Worm (Caenorhabditis elegans) whole organism, L4 larva: ENCODE data around the gene tag-342.
"Not testable (repeated sequence)": the region's sequence is repeated elsewhere in the genome, so short reads cannot be mapped to it uniquely, and the experiment has no call there.

Experiments
- F44E2.7 ChIP-seq: fragments of 200-800 bp; sonication (Bioruptor generic); IDR thresholded peaks from 2 replicates; pipeline ENCODE4 v2.1.2; 2022; ENCODE audit warnings: missing genetic modification characterization, missing compliant biosample characterization
- Y5F2A.4 ChIP-seq: fragments of 200-800 bp; sonication (Bioruptor generic); optimal IDR thresholded peaks from 2 replicates; lab custom pipeline; 2018; ENCODE audit warnings: mild to moderate bottlenecking, missing genetic modification characterization, missing compliant biosample characterization
- ama-1 ChIP-seq: fragments of 150-350 bp; optimal IDR thresholded peaks from 2 replicates; lab custom pipeline; 2014; ENCODE audit warnings: inconsistent platforms, mixed read lengths
- arid-1 ChIP-seq: fragments of 200-800 bp; sonication (Bioruptor generic); conservative IDR thresholded peaks from 2 replicates; pipeline ENCODE4 v1.3.6; 2022; ENCODE audit warnings: missing genetic modification reagents, missing genetic modification characterization, missing compliant biosample characterization
- ceh-28 ChIP-seq: fragments of 150-350 bp; optimal IDR thresholded peaks from 2 replicates; lab custom pipeline; 2014; ENCODE audit warnings: missing biosample characterization, missing genetic modification reagents, missing genetic modification characterization
- ceh-62 ChIP-seq: sonication (generic microtip); optimal IDR thresholded peaks from 2 replicates; lab custom pipeline; 2017; ENCODE audit warnings: missing biosample characterization, missing genetic modification characterization
- dmd-6 ChIP-seq: fragments of 200-800 bp; sonication (Bioruptor generic); IDR thresholded peaks from 2 replicates; pipeline ENCODE4 v1.3.6; 2022; ENCODE audit warnings: missing genetic modification reagents, missing genetic modification characterization, missing compliant biosample characterization
- hmg-1.1 ChIP-seq: fragments of 200-800 bp; sonication (Bioruptor generic); IDR thresholded peaks from 2 replicates; pipeline ENCODE4 v1.3.6; 2022; ENCODE audit warnings: missing genetic modification reagents, missing genetic modification characterization, missing compliant biosample characterization
- mdl-1 ChIP-seq, 2 experiments: fragments of 150-350 bp in 1 of 2; sonication (generic microtip) in 1 of 2; optimal IDR thresholded peaks; 2 replicates each; lab custom pipeline; 2014 to 2017; ENCODE audit warnings: missing biosample characterization in 2 of 2, missing genetic modification characterization in 2 of 2
- nhr-10 ChIP-seq: fragments of 150-350 bp; optimal IDR thresholded peaks from 2 replicates; lab custom pipeline; 2014; ENCODE audit warnings: missing biosample characterization, missing genetic modification characterization
- nhr-28 ChIP-seq: fragments of 150-350 bp; optimal IDR thresholded peaks from 2 replicates; lab custom pipeline; 2014; ENCODE audit warnings: missing biosample characterization, missing genetic modification characterization
- saeg-2 ChIP-seq: fragments of 200-800 bp; sonication (Bioruptor generic); IDR thresholded peaks from 2 replicates; pipeline ENCODE4 v1.3.6; 2022; ENCODE audit warnings: missing genetic modification reagents, missing genetic modification characterization, missing compliant biosample characterization
- skn-1 ChIP-seq: fragments of 150-350 bp; optimal IDR thresholded peaks from 2 replicates; lab custom pipeline; 2014; ENCODE audit warnings: missing biosample characterization, missing genetic modification characterization
- snpc-4 ChIP-seq: fragments of 150-350 bp; optimal IDR thresholded peaks from 2 replicates; lab custom pipeline; 2014; ENCODE audit warnings: missing biosample characterization, missing genetic modification characterization

DNA sequence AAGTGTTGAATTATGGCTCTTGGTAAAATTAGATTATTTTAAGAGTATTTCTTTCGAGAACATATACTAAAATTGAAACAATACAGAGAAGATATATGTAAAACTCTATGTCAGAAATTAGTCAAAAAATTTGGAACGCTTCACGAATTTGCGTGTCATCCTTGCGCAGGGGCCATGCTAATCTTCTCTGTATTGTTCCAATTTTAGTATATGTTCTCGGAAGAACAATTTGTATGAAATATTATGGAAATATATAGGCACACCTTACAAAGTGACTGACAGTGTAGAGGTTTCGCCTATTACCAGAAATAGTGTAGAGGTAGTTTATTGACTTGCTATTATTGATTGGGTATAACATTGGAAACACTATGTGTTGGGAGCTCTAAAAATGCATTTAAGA, 20.3 kb upstream of the tag-342 start:
- TF ChIP-seq saeg-2; snpc-4; dmd-6 (GFP tag; lab: Robert Waterston, UW); ceh-62; mdl-1 (tag; optimal IDR thresholded peaks at IDR 0.05; lab: Kevin White, UChicago); skn-1 (tag; lab: Kevin White, UChicago); hmg-1.1 (GFP tag; lab: Robert Waterston, UW); nhr-10 (tag; lab: Kevin White, UChicago); ceh-28 (tag; lab: Kevin White, UChicago); ama-1 (lab: Kevin White, UChicago); nhr-28 (tag; lab: Kevin White, UChicago); arid-1 (GFP tag; lab: Robert Waterston, UW); F44E2.7 (GFP tag; lab: Robert Waterston, UW); Y5F2A.4 (GFP tag; lab: Kevin White, UChicago): not testable (repeated sequence)
